Worm (Caenorhabditis elegans): ENCODE results near the gene ctbp-1.

ctbp-1 gene

DNA sequence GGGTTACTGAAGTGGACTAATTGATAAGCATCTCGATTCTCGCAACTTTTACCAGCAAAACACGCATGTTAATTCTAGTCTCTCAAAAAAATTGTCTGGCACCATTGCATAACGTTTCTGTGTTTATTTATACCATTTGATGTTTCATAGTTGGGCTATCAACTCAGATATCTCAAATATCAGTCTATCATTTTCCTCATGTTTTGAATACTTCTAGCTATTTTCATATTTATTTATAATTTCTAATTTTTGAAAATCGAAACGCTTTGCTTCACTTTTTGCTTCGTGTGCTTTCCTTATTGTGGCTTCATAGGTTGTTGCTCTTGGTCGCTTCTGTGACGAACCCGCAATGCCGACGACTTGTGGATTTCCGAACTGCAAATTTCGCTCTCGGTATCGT is at the start of gene ctbp-1:
ctbp-1 (plus strand) TSS at position 301 of the 400 bp plus-strand sequence.
- TF ChIP-seq unc-39 (tag; optimal IDR thresholded peaks at IDR 0.05) (no peak), ceh-43 (GFP tag; optimal IDR thresholded peaks at IDR 0.05) (no peak), mep-1 (tag; optimal IDR thresholded peaks at IDR 0.05) (no peak), unc-120 (tag; optimal IDR thresholded peaks at IDR 0.05; ENCODE audit: poor library complexity, severe bottlenecking) (no peak), bed-3 (GFP tag; optimal IDR thresholded peaks at IDR 0.05) (no peak), pha-4 (tag; optimal IDR thresholded peaks at IDR 0.05) (no peak), elt-3 (tag; optimal IDR thresholded peaks at IDR 0.05) (no peak), nhr-28 (tag; optimal IDR thresholded peaks at IDR 0.05) (no peak), ztf-11 (tag; optimal IDR thresholded peaks at IDR 0.05) (no peak), hlh-1 (tag; optimal IDR thresholded peaks at IDR 0.05) (no peak), cnd-1 (tag; optimal IDR thresholded peaks at IDR 0.05) (no peak), lsy-2 (tag; optimal IDR thresholded peaks at IDR 0.05) (no peak), ham-2 (GFP tag; optimal IDR thresholded peaks at IDR 0.05) (no peak), sem-2 (GFP tag; optimal IDR thresholded peaks at IDR 0.05) (no peak), sptf-1 (tag; optimal IDR thresholded peaks at IDR 0.05) (no peak), flh-1 (GFP tag; optimal IDR thresholded peaks at IDR 0.05) (no peak)

DNA sequence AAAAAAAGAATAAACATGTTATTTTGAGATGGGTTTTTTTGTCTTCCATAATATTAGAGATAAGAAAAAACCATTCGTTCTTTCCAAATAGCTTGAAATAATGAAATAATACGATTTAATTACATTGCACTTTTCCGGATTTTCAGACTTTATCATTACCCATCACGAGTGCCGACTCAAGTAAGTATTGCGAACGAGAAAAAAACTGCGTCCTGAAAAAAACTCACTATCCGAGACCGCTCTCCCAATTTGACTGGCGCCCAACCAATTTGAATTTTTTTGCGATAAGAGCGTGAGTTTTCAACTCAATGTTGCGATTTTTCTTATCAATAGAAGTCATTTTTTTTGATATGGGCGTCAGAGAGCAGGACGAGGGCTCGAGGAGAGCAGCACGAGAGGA is 49.5 kb upstream of the ctbp-1 start:
- TF ChIP-seq ham-2 (GFP tag; optimal IDR thresholded peaks at IDR 0.05) (no peak), hlh-1 (tag; optimal IDR thresholded peaks at IDR 0.05) (no peak), snpc-4 (tag; optimal IDR thresholded peaks at IDR 0.05) (no peak), mab-5 (tag; optimal IDR thresholded peaks at IDR 0.05) (no peak), nhr-76 (tag; optimal IDR thresholded peaks at IDR 0.05) (no peak), unc-39 (tag; optimal IDR thresholded peaks at IDR 0.05) (no peak), ces-1 (GFP tag; optimal IDR thresholded peaks at IDR 0.05) (no peak), nhr-237 (tag; optimal IDR thresholded peaks at IDR 0.05) (no peak), elt-1 (tag; optimal IDR thresholded peaks at IDR 0.05; ENCODE audit: borderline replicate concordance, insufficient read depth) (no peak), tbx-8 (GFP tag; optimal IDR thresholded peaks at IDR 0.05) (no peak), ceh-39 (tag; optimal IDR thresholded peaks at IDR 0.05) (no peak), lin-32 (GFP tag; optimal IDR thresholded peaks at IDR 0.05) (no peak), drap-1 (GFP tag; optimal IDR thresholded peaks at IDR 0.05) (no peak), sem-2 (GFP tag; optimal IDR thresholded peaks at IDR 0.05) (no peak), mep-1 (tag; optimal IDR thresholded peaks at IDR 0.05) (no peak), mls-2 (tag; optimal IDR thresholded peaks at IDR 0.05) (no peak), M03D4.4 (tag; optimal IDR thresholded peaks at IDR 0.05) (no peak), cnd-1 (tag; optimal IDR thresholded peaks at IDR 0.05) (no peak)

DNA sequence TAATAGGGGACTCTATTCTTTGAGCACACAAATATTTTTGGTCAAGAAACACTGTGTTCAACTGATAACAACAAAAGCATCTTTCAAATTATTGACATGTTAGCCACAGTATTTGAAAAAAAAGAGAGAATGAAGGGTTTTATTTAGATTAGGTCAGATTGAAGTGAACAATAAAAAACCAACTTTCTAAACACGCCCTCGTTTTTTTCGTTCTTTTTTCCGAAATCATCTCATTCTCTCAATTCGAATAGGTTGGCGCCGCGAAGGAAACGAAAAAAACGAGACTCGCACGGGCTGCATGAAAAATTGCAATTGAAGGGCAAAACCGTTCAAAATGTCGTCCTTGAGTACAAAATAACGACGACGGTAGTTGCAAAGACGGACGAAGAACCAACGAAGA is 48.2 kb upstream of the ctbp-1 start:
- TF ChIP-seq zip-8 (tag; optimal IDR thresholded peaks at IDR 0.05): no peak
- TF ChIP-seq snpc-4 (tag; optimal IDR thresholded peaks at IDR 0.05): no peak
- no peak for TF ChIP-seq ztf-11 (tag; optimal IDR thresholded peaks at IDR 0.05)
- no peak for TF ChIP-seq ham-2 (GFP tag; optimal IDR thresholded peaks at IDR 0.05)
- no peak for TF ChIP-seq elt-1 (tag; optimal IDR thresholded peaks at IDR 0.05; ENCODE audit: borderline replicate concordance, insufficient read depth)
- TF ChIP-seq M03D4.4 (tag; optimal IDR thresholded peaks at IDR 0.05): no peak
- no peak for TF ChIP-seq lin-32 (GFP tag; optimal IDR thresholded peaks at IDR 0.05)
- TF ChIP-seq tbx-8 (GFP tag; optimal IDR thresholded peaks at IDR 0.05): no peak
- no peak for TF ChIP-seq flh-1 (GFP tag; optimal IDR thresholded peaks at IDR 0.05)
- no peak for TF ChIP-seq ceh-39 (tag; optimal IDR thresholded peaks at IDR 0.05)
- no peak for TF ChIP-seq ces-1 (GFP tag; optimal IDR thresholded peaks at IDR 0.05)
- TF ChIP-seq nhr-237 (tag; optimal IDR thresholded peaks at IDR 0.05): no peak
- no peak for TF ChIP-seq ceh-43 (GFP tag; optimal IDR thresholded peaks at IDR 0.05)
- TF ChIP-seq pha-4 (tag; optimal IDR thresholded peaks at IDR 0.05): no peak
- no peak for TF ChIP-seq sem-2 (GFP tag; optimal IDR thresholded peaks at IDR 0.05)
- no peak for TF ChIP-seq sptf-1 (tag; optimal IDR thresholded peaks at IDR 0.05)
- no peak for TF ChIP-seq bed-3 (GFP tag; optimal IDR thresholded peaks at IDR 0.05)
- TF ChIP-seq mep-1 (tag; optimal IDR thresholded peaks at IDR 0.05): no peak

DNA sequence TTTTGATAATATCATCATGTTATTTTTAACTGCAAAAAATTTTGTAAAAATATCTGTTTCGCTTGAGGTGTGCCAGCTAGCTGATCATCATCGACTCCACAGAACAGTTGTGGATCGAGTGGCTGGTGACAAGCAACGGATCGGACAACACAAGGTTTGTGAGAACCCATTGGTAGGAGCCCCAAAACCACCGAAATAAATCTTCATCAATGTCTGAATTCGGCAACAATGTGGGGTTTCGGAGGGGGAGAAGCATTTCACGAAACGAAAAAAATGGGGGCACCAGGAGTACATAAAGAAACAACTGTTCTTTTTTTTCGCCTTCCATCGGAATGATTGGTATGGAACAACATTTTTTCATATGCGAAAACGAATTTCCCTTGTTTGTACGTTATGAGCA is 47.2 kb upstream of the ctbp-1 start:
- TF ChIP-seq hlh-1 (tag; optimal IDR thresholded peaks at IDR 0.05) (peak; percentile 49), sptf-1 (tag; optimal IDR thresholded peaks at IDR 0.05) (no peak), ceh-39 (tag; optimal IDR thresholded peaks at IDR 0.05) (no peak), elt-3 (tag; optimal IDR thresholded peaks at IDR 0.05) (no peak)

DNA sequence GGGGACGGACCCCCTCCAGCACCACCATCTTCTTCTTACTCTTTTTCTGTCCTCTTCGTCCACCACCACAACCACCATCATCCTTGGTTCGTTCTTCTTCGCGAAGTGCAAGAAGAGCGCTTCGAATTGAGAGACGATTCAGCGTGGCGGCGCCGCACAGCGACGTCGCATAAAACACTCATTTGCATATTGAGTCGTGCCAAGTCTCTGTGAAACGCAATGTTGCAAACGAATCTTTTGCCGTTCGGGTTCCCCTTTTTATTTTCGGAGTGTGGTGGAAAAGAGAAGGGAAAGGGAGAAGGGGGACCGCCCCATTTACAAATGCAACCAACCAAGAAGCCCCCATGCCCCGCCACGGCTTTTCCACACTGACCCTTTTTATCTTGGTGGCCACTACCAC is 46.2 kb upstream of the ctbp-1 start:
- TF ChIP-seq nhr-2 (tag; optimal IDR thresholded peaks at IDR 0.05): no peak
- peak; percentile 50 for TF ChIP-seq unc-120 (tag; optimal IDR thresholded peaks at IDR 0.05; ENCODE audit: poor library complexity, severe bottlenecking)
- TF ChIP-seq nhr-76 (tag; optimal IDR thresholded peaks at IDR 0.05): no peak
- TF ChIP-seq cnd-1 (tag; optimal IDR thresholded peaks at IDR 0.05): peak; percentile 11
- TF ChIP-seq drap-1 (GFP tag; optimal IDR thresholded peaks at IDR 0.05): peak; percentile 54
- TF ChIP-seq sptf-1 (tag; optimal IDR thresholded peaks at IDR 0.05): peak; percentile 14
- no peak for TF ChIP-seq zip-8 (tag; optimal IDR thresholded peaks at IDR 0.05)
- no peak for TF ChIP-seq blmp-1 (tag; optimal IDR thresholded peaks at IDR 0.05)
- no peak for TF ChIP-seq mab-5 (tag; optimal IDR thresholded peaks at IDR 0.05)
- TF ChIP-seq lsy-2 (tag; optimal IDR thresholded peaks at IDR 0.05): no peak
- TF ChIP-seq ces-1 (GFP tag; optimal IDR thresholded peaks at IDR 0.05): peak; percentile 24
- no peak for TF ChIP-seq unc-62 (GFP tag; optimal IDR thresholded peaks at IDR 0.05)
- no peak for TF ChIP-seq mep-1 (tag; optimal IDR thresholded peaks at IDR 0.05)
- peak; percentile 73 for TF ChIP-seq mls-2 (tag; optimal IDR thresholded peaks at IDR 0.05)
- TF ChIP-seq elt-3 (tag; optimal IDR thresholded peaks at IDR 0.05): no peak
- TF ChIP-seq M03D4.4 (tag; optimal IDR thresholded peaks at IDR 0.05): peak; percentile 50
- peak; percentile 13 for TF ChIP-seq ham-2 (GFP tag; optimal IDR thresholded peaks at IDR 0.05)
